Fruit fly (Drosophila melanogaster) whole organism, adult: ENCODE data around the gene CG18586.

Experiments
- CG11617 ChIP-seq: fragments of 200-800 bp; sonication (Bioruptor generic); optimal IDR thresholded peaks from 2 replicates; lab custom pipeline; 2017; ENCODE audit warnings: mild to moderate bottlenecking, missing biosample characterization, missing genetic modification reagents, missing genetic modification characterization
- CG12768 ChIP-seq: fragments of 200-800 bp; sonication (Bioruptor generic); optimal IDR thresholded peaks from 2 replicates; lab custom pipeline; 2017; ENCODE audit warnings: missing biosample characterization, missing genetic modification characterization, mild to moderate bottlenecking, moderate library complexity, missing genetic modification reagents
- CG14711 ChIP-seq: fragments of 200-800 bp; sonication (Bioruptor generic); optimal IDR thresholded peaks from 2 replicates; lab custom pipeline; 2018; ENCODE audit warnings: missing biosample characterization, mild to moderate bottlenecking, missing genetic modification characterization, moderate library complexity
- CG1620 ChIP-seq: fragments of 200-800 bp; sonication (Bioruptor generic); optimal IDR thresholded peaks from 2 replicates; lab custom pipeline; 2016; ENCODE audit warnings: missing biosample characterization, missing genetic modification characterization
- CG33017 ChIP-seq: fragments of 200-800 bp; sonication (Bioruptor generic); optimal IDR thresholded peaks from 2 replicates; lab custom pipeline; 2018; ENCODE audit warnings: missing biosample characterization, mild to moderate bottlenecking, missing genetic modification characterization, moderate library complexity
- CG5204 ChIP-seq: fragments of 200-800 bp; sonication (Bioruptor generic); optimal IDR thresholded peaks from 2 replicates; lab custom pipeline; 2016; ENCODE audit warnings: missing biosample characterization, missing genetic modification characterization
- CG7045 ChIP-seq: fragments of 200-800 bp; sonication (Bioruptor generic); optimal IDR thresholded peaks from 2 replicates; lab custom pipeline; 2017; ENCODE audit warnings: missing biosample characterization, mild to moderate bottlenecking, missing genetic modification characterization
- CG7101 ChIP-seq: fragments of 200-800 bp; sonication (Bioruptor generic); optimal IDR thresholded peaks from 2 replicates; lab custom pipeline; 2018; ENCODE audit warnings: missing biosample characterization, mild to moderate bottlenecking, missing genetic modification characterization, moderate library complexity
- Clk ChIP-seq: fragments of 200-800 bp; sonication (Bioruptor generic); optimal IDR thresholded peaks from 2 replicates; lab custom pipeline; 2017; ENCODE audit warnings: missing biosample characterization, missing genetic modification characterization
- Crg-1 ChIP-seq: fragments of 200-800 bp; sonication (Bioruptor generic); optimal IDR thresholded peaks from 2 replicates; lab custom pipeline; 2016; ENCODE audit warnings: missing biosample characterization, missing genetic modification characterization
- Hr96 ChIP-seq: fragments of 200-800 bp; sonication (Bioruptor generic); optimal IDR thresholded peaks from 2 replicates; lab custom pipeline; 2016; ENCODE audit warnings: missing biosample characterization, missing genetic modification characterization
- Mnt ChIP-seq: fragments of 200-800 bp; sonication (Bioruptor generic); optimal IDR thresholded peaks from 2 replicates; lab custom pipeline; 2016; ENCODE audit warnings: missing biosample characterization, mild to moderate bottlenecking, missing genetic modification characterization
- bab1 ChIP-seq: fragments of 200-800 bp; sonication (Bioruptor generic); optimal IDR thresholded peaks from 3 replicates; lab custom pipeline; 2019; ENCODE audit warnings: missing biosample characterization, mild to moderate bottlenecking, missing genetic modification characterization, moderate library complexity
- cic ChIP-seq: fragments of 200-800 bp; sonication (Bioruptor generic); optimal IDR thresholded peaks from 2 replicates; lab custom pipeline; 2017; ENCODE audit warnings: missing biosample characterization, mild to moderate bottlenecking, missing genetic modification characterization, moderate library complexity
- cnc ChIP-seq, 2 experiments: fragments of >200 bp; optimal IDR thresholded peaks; 2 replicates each; lab custom pipeline; 2017
- kay ChIP-seq: fragments of 200-800 bp; sonication (Bioruptor generic); peaks from one replicate; lab custom pipeline; 2016; ENCODE audit warnings: missing biosample characterization, missing genetic modification characterization, borderline replicate concordance
- ovo ChIP-seq: fragments of 200-800 bp; sonication (Bioruptor generic); optimal IDR thresholded peaks from 2 replicates; lab custom pipeline; 2016; ENCODE audit warnings: missing biosample characterization, missing genetic modification characterization
- pad ChIP-seq: fragments of 200-800 bp; sonication (Bioruptor generic); optimal IDR thresholded peaks from 3 replicates; lab custom pipeline; 2017; ENCODE audit warnings: missing biosample characterization, missing genetic modification characterization, mild to moderate bottlenecking, moderate library complexity, missing genetic modification reagents
- tj ChIP-seq: fragments of 200-800 bp; sonication (Bioruptor generic); optimal IDR thresholded peaks from 3 replicates; lab custom pipeline; 2017; ENCODE audit warnings: missing biosample characterization, mild to moderate bottlenecking, missing genetic modification characterization, moderate library complexity
- toe ChIP-seq: fragments of 200-800 bp; sonication (Bioruptor generic); optimal IDR thresholded peaks from 2 replicates; lab custom pipeline; 2016; ENCODE audit warnings: missing biosample characterization, missing genetic modification characterization

The CG18586 gene

DNA sequence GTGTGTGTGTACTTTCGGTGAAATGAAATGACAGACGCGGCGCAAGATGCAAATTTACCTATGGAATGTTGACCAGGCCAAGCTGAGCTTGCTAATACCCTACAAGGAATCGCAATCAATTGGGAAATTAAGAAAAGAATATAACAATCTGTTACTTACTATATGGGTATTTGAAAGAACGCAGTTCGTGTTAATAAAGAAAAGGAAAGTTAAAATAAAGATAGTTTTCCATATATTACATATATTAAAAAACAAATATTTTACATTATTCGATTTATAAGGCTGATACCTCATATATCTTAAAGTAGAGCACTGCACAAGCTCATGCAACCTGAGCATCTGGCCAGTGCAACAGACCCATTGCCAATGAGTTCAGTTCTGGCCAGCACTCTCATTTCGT, 21.5 kb upstream of the CG18586 start:
- TF ChIP-seq CG5204 (GFP tag; lab: Kevin White, UChicago) (no peak), pad (GFP tag; lab: Kevin White, UChicago) (no peak), bab1 (no peak), Crg-1 (GFP tag; lab: Kevin White, UChicago) (no peak), Hr96 (GFP tag; lab: Kevin White, UChicago) (no peak), CG11617 (GFP tag; lab: Kevin White, UChicago) (no peak), tj (GFP tag; lab: Kevin White, UChicago) (no peak), cnc (optimal IDR thresholded peaks at IDR 0.05; lab: Kevin White, UChicago) (no peak), CG7101 (tag; lab: Kevin White, UChicago) (no peak), CG14711 (tag; lab: Kevin White, UChicago) (no peak)

DNA sequence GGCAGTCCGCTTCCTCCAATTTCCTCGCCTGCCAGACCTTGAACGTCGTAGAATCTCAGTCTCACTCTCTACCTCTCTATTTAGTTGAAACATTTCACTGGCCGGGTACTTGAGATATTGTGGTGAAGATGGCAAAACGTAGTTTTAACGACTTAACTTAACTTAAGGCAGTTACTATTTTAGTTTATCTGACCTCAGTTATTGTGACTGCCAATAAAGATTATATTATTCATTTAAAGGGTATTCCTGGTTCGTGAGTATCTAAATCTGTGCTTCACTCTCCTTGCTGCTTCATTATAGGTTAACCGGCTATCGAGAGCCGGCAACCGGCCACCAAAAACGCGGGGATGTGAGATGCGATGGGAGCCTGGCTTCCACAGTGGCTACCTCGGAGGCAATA, 18.0 kb upstream of the CG18586 start:
- no peak for TF ChIP-seq cic (GFP tag; lab: Kevin White, UChicago)
- no peak for TF ChIP-seq toe (GFP tag; lab: Kevin White, UChicago)
- no peak for TF ChIP-seq cnc (optimal IDR thresholded peaks at IDR 0.05; lab: Kevin White, UChicago)
- TF ChIP-seq CG1620 (GFP tag; lab: Kevin White, UChicago): no peak

DNA sequence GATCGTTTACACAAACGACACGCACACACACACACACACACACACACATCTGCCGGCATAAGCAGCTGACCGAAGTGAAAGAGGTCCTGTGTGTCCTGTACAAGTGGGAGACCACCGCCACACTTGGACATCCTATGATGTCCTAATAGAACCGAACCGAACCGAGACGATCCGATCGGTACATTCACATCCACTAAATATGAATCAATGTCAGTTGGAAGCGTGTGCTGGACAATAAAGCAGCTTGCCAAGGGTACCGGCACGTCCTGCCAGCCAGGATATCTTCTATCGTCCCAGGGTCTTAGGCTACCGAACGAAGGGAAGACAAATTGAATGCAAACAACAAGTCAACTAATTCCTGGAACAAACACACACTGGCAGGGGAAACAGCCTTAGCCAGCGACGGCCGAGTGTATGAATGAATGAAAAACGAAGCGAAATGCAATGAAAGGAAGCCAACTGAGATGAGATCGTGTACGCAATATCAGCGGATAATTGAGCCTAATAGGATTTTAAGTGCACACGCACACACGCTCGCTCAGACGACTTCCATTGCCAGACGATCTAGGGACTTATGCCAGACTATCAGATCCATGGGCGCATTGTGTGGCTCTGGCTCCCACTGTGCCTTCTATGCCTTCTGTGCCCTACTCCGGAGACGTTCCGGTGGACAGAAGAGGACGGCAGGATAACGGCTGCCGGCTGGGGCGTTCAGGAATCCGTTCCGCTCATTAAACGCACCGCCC, 16.9 kb upstream of the CG18586 start:
- TF ChIP-seq Hr96 (GFP tag; lab: Kevin White, UChicago): no peak
- no peak for TF ChIP-seq bab1
- TF ChIP-seq CG11617 (GFP tag; lab: Kevin White, UChicago): no peak

DNA sequence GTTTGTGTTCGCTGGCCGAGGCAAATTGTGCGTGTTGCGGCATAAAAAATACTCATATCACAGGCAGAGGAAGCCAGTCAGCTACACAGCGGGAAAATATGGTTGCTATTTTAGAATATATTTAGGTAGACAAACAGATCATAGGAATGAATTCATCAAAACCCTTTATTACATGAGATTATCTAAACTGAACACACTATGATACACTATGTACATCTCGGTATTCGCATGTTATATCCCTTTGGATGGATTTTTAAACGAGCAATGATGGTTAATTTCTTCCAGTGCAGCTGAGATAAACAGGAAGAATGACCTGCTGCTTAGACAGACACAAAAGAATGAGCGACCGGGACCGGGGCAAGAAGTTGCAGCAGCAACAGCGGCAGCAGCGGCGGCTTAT, 16.2 kb upstream of the CG18586 start:
- no peak for TF ChIP-seq CG14711 (tag; lab: Kevin White, UChicago)
- TF ChIP-seq Hr96 (GFP tag; lab: Kevin White, UChicago): no peak
- no peak for TF ChIP-seq CG1620 (GFP tag; lab: Kevin White, UChicago)
- TF ChIP-seq Crg-1 (GFP tag; lab: Kevin White, UChicago): no peak
- TF ChIP-seq kay (GFP tag; lab: Kevin White, UChicago): no peak
- TF ChIP-seq CG33017 (tag; lab: Kevin White, UChicago): no peak
- TF ChIP-seq CG12768 (GFP tag; lab: Kevin White, UChicago): no peak
- no peak for TF ChIP-seq CG7045 (GFP tag; lab: Kevin White, UChicago)

DNA sequence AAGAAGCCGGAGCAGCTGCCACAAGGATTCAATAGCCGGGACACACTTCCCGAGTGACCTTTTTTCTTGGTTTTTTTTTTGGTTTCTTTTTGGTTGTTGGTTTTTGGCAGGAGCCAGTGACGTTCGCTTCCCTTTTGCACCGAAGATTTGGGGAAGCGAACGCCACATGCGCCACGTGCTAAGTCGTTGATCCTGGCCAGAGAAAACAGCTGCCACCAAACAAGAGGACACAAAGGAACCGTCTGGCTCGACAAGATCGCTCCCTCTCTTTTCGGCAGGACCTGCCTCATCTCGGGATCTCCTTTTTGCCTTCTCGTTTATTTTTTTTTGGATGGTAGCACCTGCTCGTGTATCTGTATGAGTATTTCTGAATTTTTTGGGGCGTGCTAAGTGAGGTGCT, 14.1 kb upstream of the CG18586 start:
- no peak for TF ChIP-seq CG12768 (GFP tag; lab: Kevin White, UChicago)
- TF ChIP-seq cnc (optimal IDR thresholded peaks at IDR 0.05; lab: Kevin White, UChicago): no peak
- TF ChIP-seq CG11617 (GFP tag; lab: Kevin White, UChicago): no peak
- no peak for TF ChIP-seq CG14711 (tag; lab: Kevin White, UChicago)
- no peak for TF ChIP-seq cic (GFP tag; lab: Kevin White, UChicago)
- no peak for TF ChIP-seq CG7101 (tag; lab: Kevin White, UChicago)
- no peak for TF ChIP-seq CG5204 (GFP tag; lab: Kevin White, UChicago)

DNA sequence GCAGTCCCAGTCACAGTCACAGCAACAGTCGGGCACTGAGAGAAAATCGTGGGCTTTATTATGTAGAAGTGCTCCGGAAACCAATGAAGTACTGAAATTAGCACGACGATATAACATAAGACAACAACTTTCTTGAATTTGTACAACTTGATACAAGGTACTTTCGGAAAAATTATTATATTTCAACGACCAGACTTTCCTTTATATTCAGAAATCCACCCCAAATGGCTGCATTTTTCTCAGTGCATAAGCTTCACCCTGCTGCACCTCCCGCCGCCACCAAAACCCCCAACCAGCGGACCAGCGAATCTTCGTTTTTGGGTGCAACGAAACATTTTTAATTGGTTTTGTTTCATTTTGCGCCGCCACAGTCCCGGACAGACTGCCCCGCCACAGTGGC, 10.1 kb upstream of the CG18586 start:
- TF ChIP-seq ovo (GFP tag; lab: Kevin White, UChicago) (no peak), CG7101 (tag; lab: Kevin White, UChicago) (no peak), pad (GFP tag; lab: Kevin White, UChicago) (no peak), kay (GFP tag; lab: Kevin White, UChicago) (no peak), Mnt (GFP tag; lab: Kevin White, UChicago) (no peak), CG14711 (tag; lab: Kevin White, UChicago) (no peak), Crg-1 (GFP tag; lab: Kevin White, UChicago) (no peak), tj (GFP tag; lab: Kevin White, UChicago) (no peak), bab1 (no peak), cnc (optimal IDR thresholded peaks at IDR 0.05; lab: Kevin White, UChicago) (no peak), CG1620 (GFP tag; lab: Kevin White, UChicago) (no peak), CG11617 (GFP tag; lab: Kevin White, UChicago) (no peak), toe (GFP tag; lab: Kevin White, UChicago) (no peak), Hr96 (GFP tag; lab: Kevin White, UChicago) (no peak), Clk (GFP tag; lab: Kevin White, UChicago) (no peak), cic (GFP tag; lab: Kevin White, UChicago) (no peak), CG12768 (GFP tag; lab: Kevin White, UChicago) (no peak)

DNA sequence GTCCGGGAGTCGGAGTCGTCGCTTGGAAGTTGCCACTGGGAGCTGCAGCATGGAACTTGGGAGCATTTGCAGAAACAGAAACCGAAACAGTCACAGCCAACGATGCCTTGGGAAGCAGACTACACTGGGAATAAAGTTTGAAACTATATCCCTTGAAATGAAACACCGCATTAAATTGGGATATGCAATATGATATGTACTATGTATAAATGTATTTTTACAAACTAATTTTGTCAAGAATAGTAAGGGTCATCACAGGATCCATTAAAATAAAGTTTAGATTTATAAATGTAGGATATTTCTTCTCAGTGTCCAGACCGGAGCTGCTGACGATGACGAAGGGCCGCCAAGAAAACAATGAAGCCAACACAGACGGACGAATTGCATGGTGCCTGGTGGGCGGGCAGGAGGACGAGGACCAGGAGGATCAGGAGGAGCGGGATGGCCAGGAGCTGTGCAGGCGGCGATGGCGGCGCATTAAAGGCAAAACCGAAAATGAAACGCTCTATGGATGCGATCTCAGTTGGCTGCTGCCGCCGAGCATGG, 9.2 kb upstream of the CG18586 start:
- no peak for TF ChIP-seq CG5204 (GFP tag; lab: Kevin White, UChicago)
- TF ChIP-seq CG12768 (GFP tag; lab: Kevin White, UChicago): no peak
- TF ChIP-seq Mnt (GFP tag; lab: Kevin White, UChicago): no peak
- no peak for TF ChIP-seq CG11617 (GFP tag; lab: Kevin White, UChicago)
- TF ChIP-seq tj (GFP tag; lab: Kevin White, UChicago): no peak
- TF ChIP-seq ovo (GFP tag; lab: Kevin White, UChicago): no peak
- no peak for TF ChIP-seq CG33017 (tag; lab: Kevin White, UChicago)
- no peak for TF ChIP-seq cic (GFP tag; lab: Kevin White, UChicago)
- TF ChIP-seq Crg-1 (GFP tag; lab: Kevin White, UChicago): no peak
- no peak for TF ChIP-seq pad (GFP tag; lab: Kevin White, UChicago)
- no peak for TF ChIP-seq kay (GFP tag; lab: Kevin White, UChicago)
- TF ChIP-seq CG1620 (GFP tag; lab: Kevin White, UChicago): no peak
- no peak for TF ChIP-seq Hr96 (GFP tag; lab: Kevin White, UChicago)
- TF ChIP-seq bab1: no peak
- TF ChIP-seq CG7045 (GFP tag; lab: Kevin White, UChicago): no peak
- TF ChIP-seq CG7101 (tag; lab: Kevin White, UChicago): no peak
- TF ChIP-seq toe (GFP tag; lab: Kevin White, UChicago): no peak
